Fruit fly (Drosophila melanogaster): ENCODE results near the gene CG1146.

The CG1146 gene

DNA sequence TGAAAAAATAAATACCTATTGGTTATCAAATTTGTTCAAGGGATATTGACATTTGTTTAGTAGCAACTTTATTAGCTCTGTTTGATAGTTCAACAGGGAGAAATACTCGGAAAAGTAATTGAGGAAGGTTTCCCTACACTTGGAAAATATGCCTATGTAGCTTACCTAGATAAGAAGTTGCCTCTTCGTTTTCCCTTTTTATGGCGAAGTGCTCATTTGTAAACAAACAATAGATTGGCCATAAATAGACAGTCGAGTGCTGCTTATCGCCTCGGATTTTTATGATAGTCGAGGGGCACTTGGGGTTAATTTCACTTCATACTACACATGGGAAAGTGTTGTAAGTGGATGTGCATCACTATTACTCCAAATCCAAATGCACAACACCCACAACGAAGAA lies 20.1 kb upstream of the CG1146 start (continued):
- TF ChIP-seq CG1792 (GFP tag; optimal IDR thresholded peaks at IDR 0.05), result no peak
- no peak for TF ChIP-seq YL-1 (GFP tag; optimal IDR thresholded peaks at IDR 0.05)
- no peak for TF ChIP-seq zf30C (GFP tag; optimal IDR thresholded peaks at IDR 0.05)
- no peak for TF ChIP-seq CG12659 (GFP tag; optimal IDR thresholded peaks at IDR 0.05)
- TF ChIP-seq CG10959 (GFP tag; IDR thresholded peaks at IDR 0.05), result no peak
- TF ChIP-seq Ada2b (GFP tag; IDR thresholded peaks at IDR 0.05), result no peak
- no peak for TF ChIP-seq CG1832 (GFP tag; optimal IDR thresholded peaks at IDR 0.05)
- peak; percentile 5 for TF ChIP-seq stwl (tag; optimal IDR thresholded peaks at IDR 0.05)
- no peak for TF ChIP-seq prd (optimal IDR thresholded peaks at IDR 0.05)
- no peak for TF ChIP-seq prd (GFP tag; IDR thresholded peaks at IDR 0.05)
- TF ChIP-seq CG33557 (GFP tag; optimal IDR thresholded peaks at IDR 0.05), result peak; percentile 64
- TF ChIP-seq Neu2 (GFP tag; optimal IDR thresholded peaks at IDR 0.05; ENCODE audit: borderline replicate concordance), result no peak
- peak; percentile 7 for TF ChIP-seq bab2 (GFP tag; optimal IDR thresholded peaks at IDR 0.05)
- no peak for TF ChIP-seq otp (GFP tag; IDR thresholded peaks at IDR 0.05)
- TF ChIP-seq CG4854 (GFP tag; optimal IDR thresholded peaks at IDR 0.05), result no peak
- TF ChIP-seq tll (GFP tag; optimal IDR thresholded peaks at IDR 0.05), result no peak
- TF ChIP-seq Bgb (GFP tag; IDR thresholded peaks at IDR 0.05; ENCODE audit: partially characterized antibody), result no peak
- TF ChIP-seq pho (GFP tag; optimal IDR thresholded peaks at IDR 0.05), result no peak
- TF ChIP-seq CG34422 (GFP tag; IDR thresholded peaks at IDR 0.05), result no peak
- no peak for TF ChIP-seq D (optimal IDR thresholded peaks at IDR 0.05)
- peak; percentile 32 for TF ChIP-seq D (GFP tag; optimal IDR thresholded peaks at IDR 0.05)
- TF ChIP-seq Bteb2 (GFP tag; optimal IDR thresholded peaks at IDR 0.05), result no peak
- TF ChIP-seq CG11560 (tag; IDR thresholded peaks at IDR 0.05), result no peak
- TF ChIP-seq fd64A (GFP tag; optimal IDR thresholded peaks at IDR 0.05), result peak; percentile 57
- no peak for TF ChIP-seq CG33213 (GFP tag; optimal IDR thresholded peaks at IDR 0.05)
- TF ChIP-seq CG30431 (GFP tag; optimal IDR thresholded peaks at IDR 0.05), result no peak
- TF ChIP-seq Vsx1 (GFP tag; optimal IDR thresholded peaks at IDR 0.05), result peak; percentile 91
- TF ChIP-seq Dad (GFP tag; optimal IDR thresholded peaks at IDR 0.05), result no peak
- TF ChIP-seq CG10267 (tag; optimal IDR thresholded peaks at IDR 0.05), result peak; percentile 25
- TF ChIP-seq Bdp1 (GFP tag; optimal IDR thresholded peaks at IDR 0.05), result no peak
- TF ChIP-seq sens (GFP tag), result peak; percentile 91
- TF ChIP-seq fu2 (GFP tag; optimal IDR thresholded peaks at IDR 0.05), result no peak
- no peak for TF ChIP-seq esg (GFP tag; conservative IDR thresholded peaks at IDR 0.05)
- no peak for TF ChIP-seq CG7963 (GFP tag; IDR thresholded peaks at IDR 0.05; ENCODE audit: partially characterized antibody)
- no peak for TF ChIP-seq Fer1 (GFP tag; optimal IDR thresholded peaks at IDR 0.05)
- peak; percentile 68 for TF ChIP-seq Sry-β (GFP tag; optimal IDR thresholded peaks at IDR 0.05)
- TF ChIP-seq Adf1 (GFP tag; IDR thresholded peaks at IDR 0.05), result no peak
- no peak for TF ChIP-seq ssp (GFP tag; IDR thresholded peaks at IDR 0.05)
- TF ChIP-seq CG4424 (GFP tag; optimal IDR thresholded peaks at IDR 0.05), result peak; percentile 4
- TF ChIP-seq Mad (GFP tag; optimal IDR thresholded peaks at IDR 0.05), result no peak
- TF ChIP-seq CG2199 (GFP tag; IDR thresholded peaks at IDR 0.05), result no peak
- no peak for TF ChIP-seq CG3995 (GFP tag; optimal IDR thresholded peaks at IDR 0.05)
- no peak for TF ChIP-seq exex (tag; optimal IDR thresholded peaks at IDR 0.05)
- no peak for TF ChIP-seq Antp (GFP tag; optimal IDR thresholded peaks at IDR 0.05)
- TF ChIP-seq zfh2 (GFP tag; optimal IDR thresholded peaks at IDR 0.05), result no peak
- no peak for TF ChIP-seq dan (GFP tag; IDR thresholded peaks at IDR 0.05)
- no peak for TF ChIP-seq CTCF (GFP tag; optimal IDR thresholded peaks at IDR 0.05)
- no peak for TF ChIP-seq toy (GFP tag; IDR thresholded peaks at IDR 0.05)
- peak in 1 of 2 experiments; percentile 11 for TF ChIP-seq bsh (GFP tag; optimal IDR thresholded peaks at IDR 0.05)
- TF ChIP-seq CG13123 (GFP tag; optimal IDR thresholded peaks at IDR 0.05), result no peak
- no peak for TF ChIP-seq Abd-B (GFP tag; optimal IDR thresholded peaks at IDR 0.05)
- TF ChIP-seq Doc2 (GFP tag; IDR thresholded peaks at IDR 0.05), result no peak
- no peak for TF ChIP-seq cas (GFP tag; IDR thresholded peaks at IDR 0.05)
- no peak for TF ChIP-seq gce (GFP tag; IDR thresholded peaks at IDR 0.05)
